Worm (Caenorhabditis elegans) whole organism, mixed stage, embryonic: ENCODE measurements around the gene F32E10.8.

Experiments
- M03D4.4 ChIP-seq: sonication (generic microtip); optimal IDR thresholded peaks from 2 replicates; lab custom pipeline; 2017; ENCODE audit warnings: mild to moderate bottlenecking, missing genetic modification characterization, missing compliant biosample characterization
- ham-2 ChIP-seq: fragments of 200-800 bp; sonication (Bioruptor generic); optimal IDR thresholded peaks from 2 replicates; lab custom pipeline; 2018; ENCODE audit warnings: mild to moderate bottlenecking, missing genetic modification characterization, missing compliant biosample characterization
- lin-13 ChIP-seq: fragments of 150-350 bp; optimal IDR thresholded peaks from 2 replicates; lab custom pipeline; 2014; ENCODE audit warnings: missing biosample characterization, missing genetic modification characterization
- nhr-12 ChIP-seq: fragments of 150-350 bp; optimal IDR thresholded peaks from 2 replicates; lab custom pipeline; 2014; ENCODE audit warnings: missing biosample characterization, missing genetic modification characterization
- pha-4 ChIP-seq: fragments of 150-350 bp; optimal IDR thresholded peaks from 2 replicates; lab custom pipeline; 2018; ENCODE audit warnings: missing biosample characterization, missing genetic modification reagents, missing genetic modification characterization
- sptf-1 ChIP-seq: sonication (generic microtip); optimal IDR thresholded peaks from 2 replicates; lab custom pipeline; 2017; ENCODE audit warnings: mild to moderate bottlenecking, missing genetic modification characterization, moderate library complexity, missing compliant biosample characterization
- unc-39 ChIP-seq: fragments of 150-350 bp; optimal IDR thresholded peaks from 2 replicates; lab custom pipeline; 2014; ENCODE audit warnings: missing biosample characterization, missing genetic modification characterization
- unc-62 ChIP-seq: fragments of 150-350 bp; optimal IDR thresholded peaks from 2 replicates; lab custom pipeline; 2014; ENCODE audit warnings: missing biosample characterization, missing genetic modification reagents, missing genetic modification characterization
- ztf-11 ChIP-seq: fragments of 150-350 bp; optimal IDR thresholded peaks from 2 replicates; lab custom pipeline; 2014; ENCODE audit warnings: missing biosample characterization, missing genetic modification characterization

ce11 chrIV:7585273-7585882, 18.0 kb downstream of the F32E10.8 start:
- TF ChIP-seq lin-13 (no peak), nhr-12 (tag; lab: Kevin White, UChicago) (no peak), ham-2 (GFP tag; lab: Kevin White, UChicago) (no peak), M03D4.4 (no peak), ztf-11 (tag; lab: Kevin White, UChicago) (no peak), pha-4 (tag; lab: Kevin White, UChicago) (no peak), unc-39 (tag; lab: Kevin White, UChicago) (no peak), sptf-1 (tag; lab: Kevin White, UChicago) (no peak), unc-62 (no peak)
